Comparison of ENCODE assay signal across 1 fruit fly cellular context in genomic region chr3L:14784949-14785408, dm6.
TF ChIP-seq lines count a peak whose summit lies in the region.

No protein-coding gene starts in this region.

TF ChIP-seq in whole organism, embryonic, 481 proteins besides CTCF, POLR2A, EP300 and RAD21 (continued from another document and continues in another):
- peak; percentile 96 for TF ChIP-seq CG6689 (GFP tag; IDR thresholded peaks at IDR 0.05; lab: Robert Waterston, UW)
- TF ChIP-seq pita (GFP tag; optimal IDR thresholded peaks at IDR 0.05; lab: Kevin White, UChicago) = no peak
- TF ChIP-seq en (GFP tag; optimal IDR thresholded peaks at IDR 0.05; lab: Kevin White, UChicago) = peak; percentile 86
- peak; percentile 98 for TF ChIP-seq odd (GFP tag; optimal IDR thresholded peaks at IDR 0.05; lab: Kevin White, UChicago)
- peak; percentile 92 for TF ChIP-seq D19B (GFP tag; optimal IDR thresholded peaks at IDR 0.05; lab: Kevin White, UChicago)
- peak; percentile 87 for TF ChIP-seq gcm2 (GFP tag; optimal IDR thresholded peaks at IDR 0.05; lab: Kevin White, UChicago)
- TF ChIP-seq onecut (GFP tag; IDR thresholded peaks at IDR 0.05; lab: Robert Waterston, UW) = peak; percentile 85
- peak; percentile 99 for TF ChIP-seq CG2678 (tag; optimal IDR thresholded peaks at IDR 0.05; lab: Kevin White, UChicago)
- peak; percentile 51 for TF ChIP-seq ftz-f1 (GFP tag; optimal IDR thresholded peaks at IDR 0.05; lab: Kevin White, UChicago)
- TF ChIP-seq sens (GFP tag; lab: Kevin White, UChicago) = peak; percentile 99
- TF ChIP-seq Fer3 (tag; optimal IDR thresholded peaks at IDR 0.05; lab: Kevin White, UChicago) = peak; percentile 94
- TF ChIP-seq pzg (GFP tag; optimal IDR thresholded peaks at IDR 0.05; lab: Kevin White, UChicago) = no peak
- peak; percentile 92 for TF ChIP-seq CG31388 (GFP tag; optimal IDR thresholded peaks at IDR 0.05; lab: Kevin White, UChicago)
- peak; percentile 92 for TF ChIP-seq ac (GFP tag; optimal IDR thresholded peaks at IDR 0.05; lab: Kevin White, UChicago)
- peak; percentile 94 for TF ChIP-seq lmd (GFP tag; IDR thresholded peaks at IDR 0.05; lab: Robert Waterston, UW)
- peak; percentile 91 for TF ChIP-seq CG1647 (GFP tag; optimal IDR thresholded peaks at IDR 0.05; lab: Kevin White, UChicago)
- peak; percentile 96 for TF ChIP-seq CG4820 (GFP tag; optimal IDR thresholded peaks at IDR 0.05; lab: Kevin White, UChicago)
- TF ChIP-seq CG4404 (GFP tag; IDR thresholded peaks at IDR 0.05; lab: Robert Waterston, UW) = peak; percentile 89
- TF ChIP-seq dmrt11E (tag; optimal IDR thresholded peaks at IDR 0.05; lab: Kevin White, UChicago) = peak; percentile 98
- peak; percentile 90 to 98 for TF ChIP-seq Hr51 (GFP tag; optimal IDR thresholded peaks at IDR 0.05; lab: Kevin White, UChicago)
- peak; percentile 73 for TF ChIP-seq Awh (GFP tag; IDR thresholded peaks at IDR 0.05; lab: Robert Waterston, UW)
- peak; percentile 96 for TF ChIP-seq CG2875 (GFP tag; optimal IDR thresholded peaks at IDR 0.05; lab: Kevin White, UChicago)
- peak; percentile 99 for TF ChIP-seq CG10147 (GFP tag; optimal IDR thresholded peaks at IDR 0.05; lab: Kevin White, UChicago)
- TF ChIP-seq unpg (GFP tag; optimal IDR thresholded peaks at IDR 0.05; lab: Kevin White, UChicago) = peak; percentile 96
- TF ChIP-seq twi (tag; optimal IDR thresholded peaks at IDR 0.05; lab: Kevin White, UChicago) = peak; percentile 94
- TF ChIP-seq CoRest (tag; optimal IDR thresholded peaks at IDR 0.05; lab: Kevin White, UChicago) = peak; percentile 99
- peak; percentile 56 for TF ChIP-seq Drgx (GFP tag; IDR thresholded peaks at IDR 0.05; lab: Robert Waterston, UW)
- TF ChIP-seq CG3065 (GFP tag; optimal IDR thresholded peaks at IDR 0.05; lab: Kevin White, UChicago) = peak; percentile 87
- peak; percentile 91 for TF ChIP-seq CG15514 (GFP tag; optimal IDR thresholded peaks at IDR 0.05; lab: Kevin White, UChicago)
- TF ChIP-seq CG6854 (GFP tag; optimal IDR thresholded peaks at IDR 0.05; lab: Kevin White, UChicago) = peak; percentile 97
- peak; percentile 67; the same call in 1 of the 3 replicates for TF ChIP-seq B-H1 (GFP tag; IDR thresholded peaks at IDR 0.05; lab: Robert Waterston, UW)
- TF ChIP-seq CG32767 (GFP tag; IDR thresholded peaks at IDR 0.05; lab: Robert Waterston, UW) = peak; percentile 95
- peak; percentile 95 for TF ChIP-seq trem (tag; optimal IDR thresholded peaks at IDR 0.05; lab: Kevin White, UChicago)
- TF ChIP-seq CG14014 (GFP tag; IDR thresholded peaks at IDR 0.05; lab: Robert Waterston, UW) = peak; percentile 91
- peak; percentile 81 for TF ChIP-seq grn (GFP tag; optimal IDR thresholded peaks at IDR 0.05; lab: Kevin White, UChicago)
- TF ChIP-seq aop (GFP tag; IDR thresholded peaks at IDR 0.05; lab: Robert Waterston, UW) = peak; percentile 59; the same call in 1 of the 2 replicates
- peak; percentile 86 for TF ChIP-seq Jarid2 (GFP tag; optimal IDR thresholded peaks at IDR 0.05; lab: Kevin White, UChicago)
- peak; percentile 96 for TF ChIP-seq Xbp1 (GFP tag; optimal IDR thresholded peaks at IDR 0.05; lab: Kevin White, UChicago)
- TF ChIP-seq Hmr (GFP tag; optimal IDR thresholded peaks at IDR 0.05; lab: Kevin White, UChicago) = peak; percentile 97
- TF ChIP-seq CG1792 (GFP tag; optimal IDR thresholded peaks at IDR 0.05; lab: Kevin White, UChicago) = peak; percentile 92
- peak; percentile 91 for TF ChIP-seq oc (tag; optimal IDR thresholded peaks at IDR 0.05; lab: Kevin White, UChicago)
- TF ChIP-seq CG14050 (GFP tag; IDR thresholded peaks at IDR 0.05; lab: Robert Waterston, UW) = peak; percentile 83
- peak; percentile 71; the same call in 1 of the 2 replicates for TF ChIP-seq sens-2 (GFP tag; IDR thresholded peaks at IDR 0.05; lab: Robert Waterston, UW)
- TF ChIP-seq CG4707 (GFP tag; optimal IDR thresholded peaks at IDR 0.05; lab: Kevin White, UChicago) = peak; percentile 90
- TF ChIP-seq Hey (tag; optimal IDR thresholded peaks at IDR 0.05; lab: Kevin White, UChicago) = peak; percentile 72
- peak; percentile 88 for TF ChIP-seq wor (GFP tag; IDR thresholded peaks at IDR 0.05; lab: Robert Waterston, UW)
- peak; percentile 93 for TF ChIP-seq Vsx1 (GFP tag; optimal IDR thresholded peaks at IDR 0.05; lab: Kevin White, UChicago)
- peak; percentile 92 for TF ChIP-seq jing (GFP tag; optimal IDR thresholded peaks at IDR 0.05; lab: Kevin White, UChicago)
- TF ChIP-seq CG10959 (GFP tag; IDR thresholded peaks at IDR 0.05; lab: Robert Waterston, UW) = peak; percentile 87
- TF ChIP-seq gro (GFP tag; optimal IDR thresholded peaks at IDR 0.05; lab: Kevin White, UChicago) = peak; percentile 93
- no peak for TF ChIP-seq pan (optimal IDR thresholded peaks at IDR 0.05; lab: Kevin White, UChicago)
- peak in 1 of 2 experiments; percentile 89 for TF ChIP-seq pan (GFP tag; optimal IDR thresholded peaks at IDR 0.05 in 1 of 2, IDR thresholded peaks at IDR 0.05 in 1 of 2)
- TF ChIP-seq CG2199 (GFP tag; IDR thresholded peaks at IDR 0.05; lab: Robert Waterston, UW) = peak; percentile 78; the same call in 2 of the 3 replicates
- no peak for TF ChIP-seq gfzf (GFP tag; optimal IDR thresholded peaks at IDR 0.05; lab: Kevin White, UChicago)
- TF ChIP-seq Nf-YA (GFP tag; IDR thresholded peaks at IDR 0.05; lab: Robert Waterston, UW) = peak; percentile 86
- peak; percentile 61; the same call in 2 of the 3 replicates for TF ChIP-seq gce (GFP tag; IDR thresholded peaks at IDR 0.05; lab: Robert Waterston, UW)
- TF ChIP-seq MTF-1 (GFP tag; optimal IDR thresholded peaks at IDR 0.05; lab: Kevin White, UChicago; ENCODE audit: borderline replicate concordance) = peak; percentile 84
- peak; percentile 4 to 82 for TF ChIP-seq insv (GFP tag; optimal IDR thresholded peaks at IDR 0.05; lab: Kevin White, UChicago)
- peak; percentile 96 for TF ChIP-seq CG18599 (GFP tag; optimal IDR thresholded peaks at IDR 0.05; lab: Kevin White, UChicago)
- peak; percentile 94 for TF ChIP-seq CrebB (tag; optimal IDR thresholded peaks at IDR 0.05; lab: Kevin White, UChicago)
- peak; percentile 88 for TF ChIP-seq Hmx (GFP tag; optimal IDR thresholded peaks at IDR 0.05; lab: Kevin White, UChicago)
- TF ChIP-seq Bdp1 (GFP tag; optimal IDR thresholded peaks at IDR 0.05; lab: Kevin White, UChicago) = peak; percentile 88
- TF ChIP-seq HmgZ (tag; optimal IDR thresholded peaks at IDR 0.05; lab: Kevin White, UChicago) = peak; percentile 96
- peak; percentile 79 for TF ChIP-seq Myb (GFP tag; optimal IDR thresholded peaks at IDR 0.05; lab: Kevin White, UChicago)
- peak; percentile 77 for TF ChIP-seq tup (GFP tag; optimal IDR thresholded peaks at IDR 0.05; lab: Kevin White, UChicago)
- peak; percentile 97 for TF ChIP-seq CG6765 (GFP tag; optimal IDR thresholded peaks at IDR 0.05; lab: Kevin White, UChicago)
- peak; percentile 95 for TF ChIP-seq zen (tag; optimal IDR thresholded peaks at IDR 0.05; lab: Kevin White, UChicago)
- TF ChIP-seq hbn (GFP tag; IDR thresholded peaks at IDR 0.05; lab: Robert Waterston, UW; ENCODE audit: partially characterized antibody) = no peak
- peak; percentile 82 for TF ChIP-seq ERR (GFP tag; optimal IDR thresholded peaks at IDR 0.05; lab: Kevin White, UChicago)
- TF ChIP-seq CG34422 (GFP tag; IDR thresholded peaks at IDR 0.05; lab: Robert Waterston, UW) = peak; percentile 81
- peak; percentile 92 for TF ChIP-seq NC2β (GFP tag; optimal IDR thresholded peaks at IDR 0.05; lab: Kevin White, UChicago)
- TF ChIP-seq gem (tag; optimal IDR thresholded peaks at IDR 0.05; lab: Kevin White, UChicago) = peak; percentile 98
- TF ChIP-seq Lpt (GFP tag; optimal IDR thresholded peaks at IDR 0.05; lab: Kevin White, UChicago) = no peak
- peak; percentile 82 for TF ChIP-seq zfh1 (GFP tag; IDR thresholded peaks at IDR 0.05; lab: Robert Waterston, UW)
- TF ChIP-seq Hr3 (GFP tag; optimal IDR thresholded peaks at IDR 0.05; lab: Kevin White, UChicago) = peak; percentile 95
- peak; percentile 87 for TF ChIP-seq sd (tag; optimal IDR thresholded peaks at IDR 0.05; lab: Kevin White, UChicago)
- peak; percentile 92 for TF ChIP-seq slbo (GFP tag; IDR thresholded peaks at IDR 0.05; lab: Robert Waterston, UW)
- TF ChIP-seq CG13296 (GFP tag; optimal IDR thresholded peaks at IDR 0.05; lab: Kevin White, UChicago) = peak; percentile 98
- TF ChIP-seq Blimp-1 (GFP tag; optimal IDR thresholded peaks at IDR 0.05; lab: Kevin White, UChicago) = peak; percentile 95
- peak; percentile 96 for TF ChIP-seq CG17385 (GFP tag; optimal IDR thresholded peaks at IDR 0.05; lab: Kevin White, UChicago)
- peak; percentile 92 for TF ChIP-seq Atf3 (GFP tag; optimal IDR thresholded peaks at IDR 0.05; lab: Kevin White, UChicago)
- peak; percentile 25; the same call in 1 of the 3 replicates for TF ChIP-seq sr (GFP tag; IDR thresholded peaks at IDR 0.05; lab: Robert Waterston, UW)
- no peak for TF ChIP-seq Dfd (GFP tag; optimal IDR thresholded peaks at IDR 0.05; lab: Kevin White, UChicago)
- TF ChIP-seq CG18764 (GFP tag; optimal IDR thresholded peaks at IDR 0.05; lab: Kevin White, UChicago) = peak; percentile 93
- peak; percentile 97 for TF ChIP-seq grau (tag; optimal IDR thresholded peaks at IDR 0.05; lab: Kevin White, UChicago)
- peak; percentile 86 for TF ChIP-seq Ada2b (GFP tag; IDR thresholded peaks at IDR 0.05; lab: Robert Waterston, UW)
- TF ChIP-seq schlank (tag; optimal IDR thresholded peaks at IDR 0.05; lab: Kevin White, UChicago) = peak; percentile 92
- peak; percentile 96 for TF ChIP-seq CG16815 (GFP tag; optimal IDR thresholded peaks at IDR 0.05; lab: Kevin White, UChicago)
- TF ChIP-seq CG15696 (tag; optimal IDR thresholded peaks at IDR 0.05; lab: Kevin White, UChicago) = peak; percentile 95
- TF ChIP-seq dimm (GFP tag; IDR thresholded peaks at IDR 0.05; lab: Robert Waterston, UW) = peak; percentile 64
- TF ChIP-seq Sox102F (GFP tag; optimal IDR thresholded peaks at IDR 0.05; lab: Kevin White, UChicago) = peak; percentile 97
- no peak for TF ChIP-seq HLH4C (GFP tag; IDR thresholded peaks at IDR 0.05; lab: Robert Waterston, UW; ENCODE audit: partially characterized antibody)
- TF ChIP-seq gsb-n (tag; optimal IDR thresholded peaks at IDR 0.05; lab: Kevin White, UChicago) = peak; percentile 96
- TF ChIP-seq CkIIα-i1 (GFP tag; IDR thresholded peaks at IDR 0.05; lab: Robert Waterston, UW) = 0 out of 2 replicates have a peak, but pooled peaks have one; percentile 47
- TF ChIP-seq CG2129 (GFP tag; IDR thresholded peaks at IDR 0.05; lab: Robert Waterston, UW; ENCODE audit: partially characterized antibody) = no peak
- TF ChIP-seq B-H2 (GFP tag; optimal IDR thresholded peaks at IDR 0.05; lab: Kevin White, UChicago) = peak; percentile 89
- TF ChIP-seq da (GFP tag; optimal IDR thresholded peaks at IDR 0.05; lab: Kevin White, UChicago) = peak; percentile 81
- no peak for TF ChIP-seq zen2 (GFP tag; IDR thresholded peaks at IDR 0.05; lab: Robert Waterston, UW; ENCODE audit: partially characterized antibody)
- peak; percentile 99 for TF ChIP-seq CG8924 (tag; optimal IDR thresholded peaks at IDR 0.05; lab: Kevin White, UChicago)
- TF ChIP-seq cato (GFP tag; optimal IDR thresholded peaks at IDR 0.05; lab: Kevin White, UChicago; ENCODE audit: borderline replicate concordance) = peak; percentile 94
- TF ChIP-seq CG5180 (GFP tag; optimal IDR thresholded peaks at IDR 0.05; lab: Kevin White, UChicago) = peak; percentile 92
- peak; percentile 85 for TF ChIP-seq rib (GFP tag; IDR thresholded peaks at IDR 0.05; lab: Robert Waterston, UW)
- peak; percentile 59 to 96 for TF ChIP-seq bsh (GFP tag; optimal IDR thresholded peaks at IDR 0.05; lab: Kevin White, UChicago)
- TF ChIP-seq esg (GFP tag; conservative IDR thresholded peaks at IDR 0.05; lab: Robert Waterston, UW) = peak; percentile 91
- TF ChIP-seq Ets65A (GFP tag; lab: Kevin White, UChicago) = peak; percentile 99
- peak; percentile 96 for TF ChIP-seq CG11695 (GFP tag; IDR thresholded peaks at IDR 0.05; lab: Robert Waterston, UW)
- TF ChIP-seq trh (GFP tag; optimal IDR thresholded peaks at IDR 0.05; lab: Kevin White, UChicago) = peak; percentile 93
- TF ChIP-seq CG10654 (GFP tag; optimal IDR thresholded peaks at IDR 0.05; lab: Kevin White, UChicago) = peak; percentile 93
- no peak for TF ChIP-seq CG16813 (GFP tag; IDR thresholded peaks at IDR 0.05; lab: Robert Waterston, UW; ENCODE audit: partially characterized antibody)
- peak; percentile 50 for TF ChIP-seq p53 (GFP tag; optimal IDR thresholded peaks at IDR 0.05; lab: Kevin White, UChicago)
- TF ChIP-seq CG3847 (GFP tag; IDR thresholded peaks at IDR 0.05; lab: Robert Waterston, UW) = peak; percentile 92
- TF ChIP-seq CG7556 (GFP tag; optimal IDR thresholded peaks at IDR 0.05; lab: Kevin White, UChicago) = peak; percentile 98
- TF ChIP-seq Lhr (GFP tag; optimal IDR thresholded peaks at IDR 0.05; lab: Kevin White, UChicago) = peak; percentile 93
- peak; percentile 56 for TF ChIP-seq CG1024 (GFP tag; IDR thresholded peaks at IDR 0.05; lab: Robert Waterston, UW)
- TF ChIP-seq Dp (GFP tag; optimal IDR thresholded peaks at IDR 0.05; lab: Kevin White, UChicago) = peak; percentile 11
- peak; percentile 84; the same call in 2 of the 3 replicates for TF ChIP-seq jigr1 (GFP tag; IDR thresholded peaks at IDR 0.05; lab: Robert Waterston, UW)
- peak in 1 of 3 experiments; percentile 98 for TF ChIP-seq lola (GFP tag; optimal IDR thresholded peaks at IDR 0.05; lab: Kevin White, UChicago)
- peak; percentile 93 for TF ChIP-seq stc (GFP tag; IDR thresholded peaks at IDR 0.05; lab: Robert Waterston, UW)
- peak; percentile 70 for TF ChIP-seq CG14965 (GFP tag; optimal IDR thresholded peaks at IDR 0.05; lab: Kevin White, UChicago; ENCODE audit: borderline replicate concordance)
- no peak for TF ChIP-seq inv (GFP tag; IDR thresholded peaks at IDR 0.05; lab: Robert Waterston, UW; ENCODE audit: partially characterized antibody)
- TF ChIP-seq CG2116 (GFP tag; optimal IDR thresholded peaks at IDR 0.05; lab: Kevin White, UChicago) = peak; percentile 80
- TF ChIP-seq D (optimal IDR thresholded peaks at IDR 0.05; lab: Kevin White, UChicago) = no peak
- TF ChIP-seq D (GFP tag; optimal IDR thresholded peaks at IDR 0.05; lab: Kevin White, UChicago) = peak; percentile 98
- peak; percentile 85 for TF ChIP-seq zfh2 (GFP tag; optimal IDR thresholded peaks at IDR 0.05; lab: Kevin White, UChicago)
- peak; percentile 88 for TF ChIP-seq CG8281 (tag; optimal IDR thresholded peaks at IDR 0.05; lab: Kevin White, UChicago)
- peak; percentile 90 for TF ChIP-seq croc (GFP tag; conservative IDR thresholded peaks at IDR 0.05; lab: Robert Waterston, UW)
- peak; percentile 92 for TF ChIP-seq tx (GFP tag; optimal IDR thresholded peaks at IDR 0.05; lab: Kevin White, UChicago)
- peak; percentile 92 for TF ChIP-seq CG30431 (GFP tag; optimal IDR thresholded peaks at IDR 0.05; lab: Kevin White, UChicago)
- no peak for TF ChIP-seq sc (optimal IDR thresholded peaks at IDR 0.05; lab: Kevin White, UChicago)
- TF ChIP-seq sc (GFP tag; optimal IDR thresholded peaks at IDR 0.05; lab: Kevin White, UChicago) = peak; percentile 97
